Fruit fly (Drosophila melanogaster) S2 (cell line): Measurements from ENCODE around the gene CG15888.

ENCODE experiments used
- CG8478 ChIP-seq: fragments of >200 bp; optimal IDR thresholded peaks from 2 replicates; lab custom pipeline; 2018
- CTCF ChIP-seq, 2 experiments: fragments of >200 bp; optimal IDR thresholded peaks; 2 replicates each; lab custom pipeline; 2018

The CG15888 gene

DNA sequence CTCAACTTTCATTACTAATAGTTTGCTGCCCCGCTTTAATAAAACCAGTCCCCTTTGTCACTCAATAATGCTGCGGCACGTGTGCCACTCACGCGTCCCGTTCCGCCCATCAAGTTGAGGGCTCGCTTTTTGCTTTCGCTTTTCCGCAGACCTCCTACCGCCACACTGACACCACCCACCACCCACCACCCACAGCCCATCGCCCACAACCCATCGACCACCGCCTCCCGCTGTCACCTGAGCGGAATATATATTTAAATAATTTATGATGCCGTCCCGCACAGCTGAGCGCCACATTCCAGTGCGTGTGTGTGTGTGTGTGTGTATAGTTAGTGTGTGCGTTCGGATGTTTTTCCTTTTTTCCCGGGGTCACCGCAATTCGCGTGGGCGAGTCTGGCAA lies 44.6 kb downstream of the CG15888 start:
- TF ChIP-seq CG8478 (lab: Kevin White, UChicago) (no peak), CTCF (optimal IDR thresholded peaks at IDR 0.05; lab: Kevin White, UChicago) (no peak)
